Worm (Caenorhabditis elegans) whole organism, mixed stage, embryonic: ENCODE data around the gene col-34.

Experiments used
- elt-1 ChIP-seq: sonication (generic microtip); optimal IDR thresholded peaks from 2 replicates; lab custom pipeline; 2017; ENCODE audit warnings: missing genetic modification characterization, mild to moderate bottlenecking, missing compliant biosample characterization, antibody characterized with exemption, moderate library complexity, borderline replicate concordance; ENCODE audit not compliant: insufficient read depth
- nhr-28 ChIP-seq: fragments of 150-350 bp; optimal IDR thresholded peaks from 2 replicates; lab custom pipeline; 2014; ENCODE audit warnings: missing biosample characterization, missing genetic modification characterization
- ztf-11 ChIP-seq: fragments of 150-350 bp; optimal IDR thresholded peaks from 2 replicates; lab custom pipeline; 2014; ENCODE audit warnings: missing biosample characterization, missing genetic modification characterization

DNA sequence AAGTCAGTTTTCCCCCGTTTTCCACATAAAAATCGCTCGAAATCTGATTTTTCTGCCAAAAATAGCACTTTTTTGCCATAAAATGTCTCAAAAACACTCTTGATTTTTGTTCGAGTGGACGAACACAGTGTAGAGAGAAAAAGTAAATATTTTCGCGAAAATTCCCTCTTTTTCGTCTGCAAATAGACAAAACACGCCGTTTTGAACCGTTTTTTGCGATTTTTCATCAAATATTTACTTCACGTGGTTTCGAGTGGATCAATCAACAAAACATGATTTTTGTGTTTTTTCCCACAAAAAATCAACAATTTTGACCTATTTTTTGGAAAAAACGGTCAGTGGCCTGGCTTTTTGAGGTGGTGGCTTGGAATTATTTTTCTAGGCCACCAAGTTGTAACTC, 35.3 kb downstream of the col-34 start:
- TF ChIP-seq elt-1 (tag; lab: Kevin White, UChicago) = no peak
- TF ChIP-seq nhr-28 (tag; lab: Kevin White, UChicago) = no peak
- TF ChIP-seq ztf-11 (tag; lab: Kevin White, UChicago) = no peak
